Fruit fly (Drosophila melanogaster) whole organism, embryonic: ENCODE data around the gene CG9760.
A peak's percentile ranks its signal among the peaks of the same experiment; 100 is the strongest.

Experiments
- CG10267 ChIP-seq: fragments of 200-800 bp; sonication (Bioruptor generic); optimal IDR thresholded peaks from 2 replicates; lab custom pipeline; 2018; ENCODE audit warnings: missing biosample characterization, mild to moderate bottlenecking, missing genetic modification characterization, moderate library complexity
- CG10321 ChIP-seq: fragments of 200-800 bp; sonication (Bioruptor generic); IDR thresholded peaks from 2 replicates; pipeline ENCODE4 v1.3.6; 2022; ENCODE audit warnings: missing biosample characterization, missing genetic modification characterization
- CG12744 ChIP-seq: fragments of 200-800 bp; sonication (Bioruptor generic); optimal IDR thresholded peaks from 2 replicates; lab custom pipeline; 2016; ENCODE audit warnings: missing biosample characterization, missing genetic modification characterization
- CG12942 ChIP-seq: fragments of 200-800 bp; sonication (Bioruptor generic); optimal IDR thresholded peaks from 3 replicates; lab custom pipeline; 2016; ENCODE audit warnings: missing biosample characterization, missing genetic modification characterization
- CG13624 ChIP-seq: fragments of 200-800 bp; sonication (Bioruptor generic); optimal IDR thresholded peaks from 2 replicates; lab custom pipeline; 2016; ENCODE audit warnings: missing biosample characterization, missing genetic modification characterization
- CG17186 ChIP-seq: fragments of 200-800 bp; sonication (Bioruptor generic); optimal IDR thresholded peaks from 3 replicates; lab custom pipeline; 2017; ENCODE audit warnings: missing biosample characterization, missing genetic modification reagents, missing genetic modification characterization
- CG18599 ChIP-seq: fragments of 200-800 bp; sonication (Bioruptor generic); optimal IDR thresholded peaks from 3 replicates; lab custom pipeline; 2017; ENCODE audit warnings: missing biosample characterization, missing genetic modification characterization, mild to moderate bottlenecking, moderate library complexity, missing genetic modification reagents
- CG2199 ChIP-seq: fragments of 200-800 bp; sonication (Bioruptor generic); IDR thresholded peaks from 3 replicates; pipeline ENCODE4 v1.3.6; 2022; ENCODE audit warnings: missing biosample characterization, missing genetic modification characterization
- CG2889 ChIP-seq: fragments of 200-800 bp; sonication (Bioruptor generic); IDR thresholded peaks from 3 replicates; pipeline ENCODE4 v1.3.6; 2022; ENCODE audit warnings: missing biosample characterization, missing genetic modification characterization
- CG31365 ChIP-seq: fragments of 200-800 bp; sonication (Bioruptor generic); optimal IDR thresholded peaks from 2 replicates; lab custom pipeline; 2018; ENCODE audit warnings: missing biosample characterization, mild to moderate bottlenecking, missing genetic modification characterization
- CG31441 ChIP-seq: fragments of 200-800 bp; sonication (Bioruptor generic); IDR thresholded peaks from 2 replicates; pipeline ENCODE4 v1.3.6; 2022; ENCODE audit warnings: missing biosample characterization, missing genetic modification characterization
- CG3163 ChIP-seq: fragments of 200-800 bp; sonication (Bioruptor generic); optimal IDR thresholded peaks from 3 replicates; lab custom pipeline; 2016; ENCODE audit warnings: missing biosample characterization, missing genetic modification characterization
- CG4328 ChIP-seq: fragments of 200-800 bp; sonication (Bioruptor generic); optimal IDR thresholded peaks from 3 replicates; lab custom pipeline; 2017; ENCODE audit warnings: missing biosample characterization, missing genetic modification reagents, missing genetic modification characterization
- CG4820 ChIP-seq: fragments of 200-800 bp; sonication (Bioruptor generic); optimal IDR thresholded peaks from 3 replicates; lab custom pipeline; 2016; ENCODE audit warnings: missing biosample characterization, missing genetic modification characterization
- CG6683 ChIP-seq: fragments of 200-800 bp; sonication (Bioruptor generic); optimal IDR thresholded peaks from 2 replicates; lab custom pipeline; 2017; ENCODE audit warnings: missing biosample characterization, mild to moderate bottlenecking, missing genetic modification characterization, missing genetic modification reagents
- CG6765 ChIP-seq: fragments of 200-800 bp; sonication (Bioruptor generic); optimal IDR thresholded peaks from 3 replicates; lab custom pipeline; 2017; ENCODE audit warnings: missing biosample characterization, mild to moderate bottlenecking, missing genetic modification characterization
- CG6791 ChIP-seq: fragments of 200-800 bp; sonication (Bioruptor generic); IDR thresholded peaks from 3 replicates; pipeline ENCODE4 v1.3.6; 2022; ENCODE audit warnings: missing biosample characterization, missing genetic modification characterization; ENCODE audit not compliant: partially characterized antibody
- CG7987 ChIP-seq: fragments of 200-800 bp; sonication (Bioruptor generic); optimal IDR thresholded peaks from 2 replicates; lab custom pipeline; 2018; ENCODE audit warnings: missing biosample characterization, mild to moderate bottlenecking, missing genetic modification characterization, moderate library complexity
- CG8281 ChIP-seq: fragments of 200-800 bp; sonication (Bioruptor generic); optimal IDR thresholded peaks from 2 replicates; lab custom pipeline; 2018; ENCODE audit warnings: missing biosample characterization, mild to moderate bottlenecking, missing genetic modification characterization, moderate library complexity
- CG8290 ChIP-seq, 3 experiments: fragments of 200-800 bp; sonication (Bioruptor generic); optimal IDR thresholded peaks; 2 replicates each; lab custom pipeline; 2016 to 2019; ENCODE audit warnings: missing biosample characterization in 3 of 3, missing genetic modification characterization in 3 of 3, mild to moderate bottlenecking in 2 of 3, moderate library complexity in 1 of 3
- CG8765 ChIP-seq: fragments of 200-800 bp; sonication (Bioruptor generic); IDR thresholded peaks from 2 replicates; pipeline ENCODE4 v1.3.6; 2022; ENCODE audit warnings: missing biosample characterization, missing genetic modification characterization
- Dll ChIP-seq: fragments of 200-800 bp; sonication (Bioruptor generic); IDR thresholded peaks from 4 replicates; pipeline ENCODE4 v1.3.6; 2022; ENCODE audit warnings: missing biosample characterization, missing genetic modification characterization; ENCODE audit not compliant: partially characterized antibody
- Ets97D ChIP-seq: fragments of 200-800 bp; sonication (Bioruptor generic); optimal IDR thresholded peaks from 3 replicates; lab custom pipeline; 2016; ENCODE audit warnings: missing biosample characterization, missing genetic modification characterization
- Fer3 ChIP-seq: fragments of 200-800 bp; sonication (Bioruptor generic); optimal IDR thresholded peaks from 2 replicates; lab custom pipeline; 2018; ENCODE audit warnings: missing biosample characterization, mild to moderate bottlenecking, missing genetic modification characterization, moderate library complexity
- Gsc ChIP-seq: fragments of 200-800 bp; sonication (Bioruptor generic); IDR thresholded peaks from 2 replicates; pipeline ENCODE4 v1.3.6; 2022; ENCODE audit warnings: missing biosample characterization, missing genetic modification characterization
- Hr3 ChIP-seq: fragments of 200-800 bp; sonication (Bioruptor generic); optimal IDR thresholded peaks from 3 replicates; lab custom pipeline; 2016; ENCODE audit warnings: missing biosample characterization, missing genetic modification characterization
- NfI ChIP-seq: fragments of 200-800 bp; sonication (Bioruptor generic); optimal IDR thresholded peaks from 3 replicates; lab custom pipeline; 2018; ENCODE audit warnings: missing biosample characterization, mild to moderate bottlenecking, missing genetic modification characterization, moderate library complexity
- Oaz ChIP-seq: fragments of 200-800 bp; sonication (Bioruptor generic); IDR thresholded peaks from 2 replicates; pipeline ENCODE4 v1.3.6; 2022; ENCODE audit warnings: missing biosample characterization, missing genetic modification characterization
- Ptx1 ChIP-seq: fragments of 200-800 bp; sonication (Bioruptor generic); IDR thresholded peaks from 2 replicates; pipeline ENCODE4 v1.3.6; 2022; ENCODE audit warnings: missing biosample characterization, missing genetic modification characterization
- Sry-β ChIP-seq: fragments of 200-800 bp; sonication (Bioruptor generic); optimal IDR thresholded peaks from 2 replicates; lab custom pipeline; 2018; ENCODE audit warnings: missing biosample characterization, mild to moderate bottlenecking, missing genetic modification characterization, moderate library complexity
- ac ChIP-seq: fragments of 200-800 bp; sonication (Bioruptor generic); optimal IDR thresholded peaks from 3 replicates; lab custom pipeline; 2017; ENCODE audit warnings: missing biosample characterization, mild to moderate bottlenecking, missing genetic modification characterization
- az2 ChIP-seq: fragments of 200-800 bp; sonication (Bioruptor generic); optimal IDR thresholded peaks from 3 replicates; lab custom pipeline; 2016; ENCODE audit warnings: missing biosample characterization, missing genetic modification characterization
- bsh ChIP-seq, 2 experiments: fragments of 200-800 bp; sonication (Bioruptor generic); optimal IDR thresholded peaks; 2 replicates each; lab custom pipeline; 2017 to 2018; ENCODE audit warnings: mild to moderate bottlenecking in 2 of 2, missing biosample characterization in 2 of 2, missing genetic modification characterization in 2 of 2, moderate library complexity in 1 of 2
- dan ChIP-seq: fragments of 200-800 bp; sonication (Bioruptor generic); IDR thresholded peaks from 2 replicates; pipeline ENCODE4 v1.3.6; 2022; ENCODE audit warnings: missing biosample characterization, missing genetic modification characterization
- dmrt99B ChIP-seq: fragments of 200-800 bp; sonication (Bioruptor generic); optimal IDR thresholded peaks from 2 replicates; lab custom pipeline; 2018; ENCODE audit warnings: missing biosample characterization, mild to moderate bottlenecking, missing genetic modification characterization, moderate library complexity
- exex ChIP-seq: fragments of 200-800 bp; sonication (Bioruptor generic); optimal IDR thresholded peaks from 4 replicates; lab custom pipeline; 2018; ENCODE audit warnings: missing biosample characterization, mild to moderate bottlenecking, missing genetic modification characterization, moderate library complexity
- gce ChIP-seq: fragments of 200-800 bp; sonication (Bioruptor generic); IDR thresholded peaks from 3 replicates; pipeline ENCODE4 v1.3.6; 2022; ENCODE audit warnings: missing biosample characterization, missing genetic modification characterization
- gsb ChIP-seq: fragments of 200-800 bp; sonication (Bioruptor generic); IDR thresholded peaks from 2 replicates; pipeline ENCODE4 v1.3.6; 2022; ENCODE audit warnings: missing biosample characterization, missing genetic modification characterization
- h ChIP-seq: fragments of >200 bp; optimal IDR thresholded peaks from 2 replicates; lab custom pipeline; 2017
- ham ChIP-seq: fragments of 200-800 bp; sonication (Bioruptor generic); IDR thresholded peaks from 2 replicates; pipeline ENCODE4 v1.3.6; 2022; ENCODE audit warnings: missing biosample characterization, missing genetic modification characterization
- hb ChIP-seq: fragments of 200-800 bp; sonication (Bioruptor generic); IDR thresholded peaks from 3 replicates; pipeline ENCODE4 v1.3.6; 2022; ENCODE audit warnings: missing biosample characterization, missing genetic modification characterization; ENCODE audit not compliant: partially characterized antibody
- hbn ChIP-seq: fragments of 200-800 bp; sonication (Bioruptor generic); IDR thresholded peaks from 2 replicates; pipeline ENCODE4 v1.3.6; 2022; ENCODE audit warnings: missing biosample characterization, missing genetic modification characterization; ENCODE audit not compliant: partially characterized antibody
- ken ChIP-seq: fragments of 200-800 bp; sonication (Bioruptor generic); IDR thresholded peaks from 3 replicates; pipeline ENCODE4 v1.3.6; 2022; ENCODE audit warnings: missing biosample characterization, missing genetic modification characterization
- mld ChIP-seq: fragments of 200-800 bp; sonication (Bioruptor generic); IDR thresholded peaks from 3 replicates; pipeline ENCODE4 v1.3.6; 2022; ENCODE audit warnings: missing biosample characterization, missing genetic modification characterization; ENCODE audit not compliant: partially characterized antibody
- oc ChIP-seq: fragments of 200-800 bp; sonication (Bioruptor generic); optimal IDR thresholded peaks from 2 replicates; lab custom pipeline; 2018; ENCODE audit warnings: missing biosample characterization, mild to moderate bottlenecking, missing genetic modification characterization, moderate library complexity
- p53 ChIP-seq: fragments of 200-800 bp; sonication (Bioruptor generic); optimal IDR thresholded peaks from 2 replicates; lab custom pipeline; 2016; ENCODE audit warnings: missing biosample characterization, missing genetic modification characterization
- peb ChIP-seq: fragments of 200-800 bp; sonication (Bioruptor generic); IDR thresholded peaks from 2 replicates; pipeline ENCODE4 v1.3.6; 2022; ENCODE audit warnings: missing biosample characterization, missing genetic modification characterization
- sd ChIP-seq: fragments of 200-800 bp; sonication (Bioruptor generic); optimal IDR thresholded peaks from 3 replicates; lab custom pipeline; 2018; ENCODE audit warnings: missing biosample characterization, mild to moderate bottlenecking, missing genetic modification characterization, moderate library complexity
- seq ChIP-seq: fragments of 200-800 bp; sonication (Bioruptor generic); IDR thresholded peaks from 2 replicates; pipeline ENCODE4 v1.3.6; 2022; ENCODE audit warnings: missing biosample characterization, missing genetic modification characterization
- twi ChIP-seq: fragments of 200-800 bp; optimal IDR thresholded peaks from 2 replicates; lab custom pipeline; 2019; ENCODE audit warnings: missing biosample characterization, mild to moderate bottlenecking, missing genetic modification characterization, moderate library complexity

The CG9760 gene

DNA sequence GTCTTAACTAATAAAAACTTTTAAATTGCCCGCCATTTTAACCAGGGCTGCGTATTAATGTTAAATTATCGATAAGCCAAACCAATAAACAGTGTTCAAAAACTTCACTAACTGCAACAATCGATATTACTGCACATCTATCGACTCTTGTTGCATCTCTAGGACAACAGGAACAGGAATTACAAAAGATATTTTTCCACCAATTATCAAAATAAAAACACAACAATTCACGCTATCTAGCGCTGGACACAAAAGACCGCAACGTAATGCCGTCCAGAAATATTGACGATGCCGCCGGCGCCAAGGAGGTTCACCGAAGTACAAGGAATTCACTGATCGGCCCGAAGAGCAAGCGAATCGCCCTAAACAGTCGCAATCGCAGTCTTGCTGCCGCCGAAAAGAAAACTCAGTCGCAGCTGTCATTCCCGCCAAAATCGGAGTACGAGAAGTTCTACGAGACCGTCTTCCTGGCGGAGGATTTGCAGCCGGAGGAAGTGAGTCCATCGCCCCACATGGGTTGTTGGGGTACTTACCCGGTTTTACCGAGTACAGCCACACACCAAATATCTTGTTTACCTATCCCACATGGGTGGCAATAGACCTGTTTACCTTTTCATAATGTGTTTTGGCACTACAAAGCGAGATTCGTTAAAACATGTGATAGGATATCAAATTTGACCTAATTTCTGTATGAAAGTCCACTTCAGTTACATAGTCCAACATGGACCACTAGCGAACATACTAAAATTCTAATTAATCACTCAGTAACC lies 47.4 kb downstream of the CG9760 start, which contains the start of gene vers (continued):
- TF ChIP-seq p53 (GFP tag; lab: Kevin White, UChicago) (no peak), mld (GFP tag; lab: Robert Waterston, UW) (peak; percentile 87), Oaz (no peak), CG3163 (no peak), Hr3 (GFP tag; lab: Kevin White, UChicago) (no peak), Ptx1 (no peak), CG13624 (GFP tag; lab: Kevin White, UChicago) (peak; percentile 50), Gsc (no peak), Ets97D (GFP tag; lab: Kevin White, UChicago) (peak; percentile 58), CG12744 (GFP tag; lab: Kevin White, UChicago) (no peak), oc (tag; lab: Kevin White, UChicago) (no peak), CG7987 (GFP tag; lab: Kevin White, UChicago) (no peak), bsh (GFP tag; optimal IDR thresholded peaks at IDR 0.05; lab: Kevin White, UChicago) (no peak), CG6683 (no peak), exex (no peak), CG31365 (tag; lab: Kevin White, UChicago) (no peak), gce (GFP tag; lab: Robert Waterston, UW) (no peak), seq (no peak; the same call in 1 of the 2 replicates), CG8281 (tag; lab: Kevin White, UChicago) (no peak), CG8765 (no peak), peb (GFP tag; lab: Robert Waterston, UW) (no peak), ham (no peak), h (lab: Kevin White, UChicago) (no peak), az2 (GFP tag; lab: Kevin White, UChicago) (no peak), CG10267 (tag; lab: Kevin White, UChicago) (peak; percentile 98), twi (tag; lab: Kevin White, UChicago) (no peak), hb (GFP tag; lab: Robert Waterston, UW) (peak; percentile 84), CG18599 (no peak), CG6765 (no peak), sd (tag; lab: Kevin White, UChicago) (no peak), ac (no peak), Sry-β (no peak), CG2889 (GFP tag; lab: Robert Waterston, UW) (no peak), CG17186 (peak; percentile 9), ken (GFP tag; lab: Robert Waterston, UW) (no peak), CG2199 (GFP tag; lab: Robert Waterston, UW) (no peak), NfI (GFP tag; lab: Kevin White, UChicago) (no peak), dmrt99B (tag; lab: Kevin White, UChicago) (no peak), CG6791 (GFP tag; lab: Robert Waterston, UW) (peak; percentile 94), hbn (peak; percentile 95), CG4328 (GFP tag; lab: Kevin White, UChicago) (no peak), Dll (GFP tag; lab: Robert Waterston, UW) (peak; percentile 95), Fer3 (tag; lab: Kevin White, UChicago) (no peak), CG31441 (GFP tag; lab: Robert Waterston, UW) (no peak), gsb (GFP tag; lab: Robert Waterston, UW) (no peak), dan (no peak), CG12942 (GFP tag; lab: Kevin White, UChicago) (no peak), CG8290 (GFP tag; optimal IDR thresholded peaks at IDR 0.05; lab: Kevin White, UChicago) (no peak), CG8290 (tag; optimal IDR thresholded peaks at IDR 0.05; lab: Kevin White, UChicago) (peak in 1 of 2 experiments; percentile 63), CG4820 (GFP tag; lab: Kevin White, UChicago) (no peak), CG10321 (GFP tag; lab: Robert Waterston, UW) (no peak)
